Worm (Caenorhabditis elegans): ENCODE data around the gene W05B2.2.

- TF ChIP-seq dpl-1 (GFP tag; optimal IDR thresholded peaks at IDR 0.05) (peak; percentile 97), aha-1 (tag) (no peak)
These were observed 40.8 kb upstream of the W05B2.2 start, which contains the start of the genes fipr-17 and Y48A6B.3 for ce11 chrIII:11007552-11008272.
